Worm (Caenorhabditis elegans) whole organism, L1 larva: ENCODE data around the gene smg-3.

Experiments
- F16B12.6 ChIP-seq: fragments of 150-350 bp; optimal IDR thresholded peaks from 2 replicates; lab custom pipeline; 2014; ENCODE audit warnings: missing biosample characterization, missing genetic modification characterization
- Y116A8C.19 ChIP-seq: sonication (generic microtip); optimal IDR thresholded peaks from 2 replicates; lab custom pipeline; 2016; ENCODE audit warnings: missing compliant biosample characterization, missing genetic modification characterization, borderline replicate concordance
- ceh-8 ChIP-seq: fragments of 200-800 bp; sonication (Bioruptor generic); optimal IDR thresholded peaks from 2 replicates; lab custom pipeline; 2018; ENCODE audit warnings: mild to moderate bottlenecking, missing genetic modification characterization, moderate library complexity, missing compliant biosample characterization
- ces-1 ChIP-seq: fragments of 150-350 bp; optimal IDR thresholded peaks from 2 replicates; lab custom pipeline; 2014; ENCODE audit warnings: missing biosample characterization, missing genetic modification reagents, missing genetic modification characterization
- dsc-1 ChIP-seq: sonication (generic microtip); optimal IDR thresholded peaks from 2 replicates; lab custom pipeline; 2016; ENCODE audit warnings: mild to moderate bottlenecking, missing genetic modification characterization, missing compliant biosample characterization
- efl-1 ChIP-seq, 4 experiments: fragments of 150-350 bp; optimal IDR thresholded peaks in 3 of 4; peaks in 1 of 4; 1 replicate in 1 of 4; 2 replicates in 3 of 4; lab custom pipeline; 2014; ENCODE audit warnings: missing biosample characterization in 2 of 4, missing genetic modification characterization in 2 of 4, missing genetic modification reagents in 2 of 4
- egl-13 ChIP-seq: sonication (generic microtip); optimal IDR thresholded peaks from 2 replicates; lab custom pipeline; 2016; ENCODE audit warnings: missing genotype, missing genetic modification reagents, missing genetic modification characterization, missing compliant biosample characterization
- egl-27 ChIP-seq, 2 experiments: fragments of 150-350 bp in 1 of 2; sonication (generic microtip); optimal IDR thresholded peaks; 3 replicates each; lab custom pipeline; 2017 to 2018; ENCODE audit warnings: missing biosample characterization in 2 of 2, missing genetic modification characterization in 2 of 2, missing genetic modification reagents in 2 of 2
- elt-2 ChIP-seq: sonication (generic microtip); optimal IDR thresholded peaks from 2 replicates; lab custom pipeline; 2016; ENCODE audit warnings: missing genetic modification characterization, mild to moderate bottlenecking, inconsistent platforms, missing compliant biosample characterization, missing genetic modification reagents
- fkh-10 ChIP-seq: sonication (generic microtip); optimal IDR thresholded peaks from 2 replicates; lab custom pipeline; 2017; ENCODE audit warnings: missing biosample characterization, missing genetic modification reagents, missing genetic modification characterization
- fkh-8 ChIP-seq: sonication (generic microtip); optimal IDR thresholded peaks from 2 replicates; lab custom pipeline; 2016; ENCODE audit warnings: mild to moderate bottlenecking, missing genetic modification characterization, missing compliant biosample characterization
- hlh-4 ChIP-seq: sonication (generic microtip); optimal IDR thresholded peaks from 2 replicates; lab custom pipeline; 2016; ENCODE audit warnings: mild to moderate bottlenecking, missing genetic modification characterization, missing compliant biosample characterization
- lin-14 ChIP-seq: fragments of 200-800 bp; sonication (Bioruptor generic); optimal IDR thresholded peaks from 2 replicates; lab custom pipeline; 2018; ENCODE audit warnings: mild to moderate bottlenecking, missing genetic modification characterization, moderate library complexity, missing compliant biosample characterization
- lin-35 ChIP-seq, 2 experiments: fragments of 150-350 bp; optimal IDR thresholded peaks; 2 replicates each; lab custom pipeline; 2014; ENCODE audit warnings: missing biosample characterization in 2 of 2, missing genetic modification characterization in 2 of 2, missing genetic modification reagents in 2 of 2
- lin-39 ChIP-seq: fragments of 150-350 bp; optimal IDR thresholded peaks from 2 replicates; lab custom pipeline; 2014; ENCODE audit warnings: missing biosample characterization, missing genetic modification reagents, missing genetic modification characterization
- lir-3 ChIP-seq: sonication (generic microtip); optimal IDR thresholded peaks from 2 replicates; lab custom pipeline; 2016; ENCODE audit warnings: mild to moderate bottlenecking, missing genetic modification characterization, moderate library complexity, missing compliant biosample characterization; ENCODE audit not compliant: poor library complexity
- mdl-1 ChIP-seq, 2 experiments: fragments of 150-350 bp; optimal IDR thresholded peaks; 2 replicates each; lab custom pipeline; 2014 to 2017; ENCODE audit warnings: missing biosample characterization in 2 of 2, missing genetic modification characterization in 2 of 2, inconsistent platforms in 1 of 2
- nhr-11 ChIP-seq: fragments of 150-350 bp; optimal IDR thresholded peaks from 2 replicates; lab custom pipeline; 2014; ENCODE audit warnings: missing biosample characterization, missing genetic modification characterization
- nhr-12 ChIP-seq: sonication (generic microtip); optimal IDR thresholded peaks from 2 replicates; lab custom pipeline; 2017; ENCODE audit warnings: missing biosample characterization, missing genetic modification characterization
- nhr-47 ChIP-seq: sonication (generic microtip); optimal IDR thresholded peaks from 2 replicates; lab custom pipeline; 2016; ENCODE audit warnings: mild to moderate bottlenecking, missing genetic modification characterization, moderate library complexity, missing compliant biosample characterization
- nhr-71 ChIP-seq: sonication (generic microtip); optimal IDR thresholded peaks from 2 replicates; lab custom pipeline; 2016; ENCODE audit warnings: mild to moderate bottlenecking, missing genetic modification characterization, moderate library complexity, missing compliant biosample characterization
- nhr-84 ChIP-seq: sonication (generic microtip); optimal IDR thresholded peaks from 2 replicates; lab custom pipeline; 2017; ENCODE audit warnings: missing biosample characterization, missing genetic modification characterization
- nhr-85 ChIP-seq: sonication (generic microtip); peaks from one replicate; lab custom pipeline; 2016; ENCODE audit warnings: missing genetic modification characterization, inconsistent platforms, missing compliant biosample characterization
- pag-3 ChIP-seq: sonication (generic microtip); optimal IDR thresholded peaks from 2 replicates; lab custom pipeline; 2017; ENCODE audit warnings: missing genetic modification characterization, mild to moderate bottlenecking, missing compliant biosample characterization, antibody characterized with exemption, borderline replicate concordance; ENCODE audit not compliant: insufficient read depth
- pax-3 ChIP-seq: fragments of 200-800 bp; sonication (Bioruptor generic); optimal IDR thresholded peaks from 2 replicates; lab custom pipeline; 2018; ENCODE audit warnings: mild to moderate bottlenecking, missing genetic modification characterization, moderate library complexity, missing compliant biosample characterization
- pqm-1 ChIP-seq: sonication (generic microtip); optimal IDR thresholded peaks from 3 replicates; lab custom pipeline; 2017; ENCODE audit warnings: missing biosample characterization, missing genetic modification characterization
- rnt-1 ChIP-seq: sonication (generic microtip); optimal IDR thresholded peaks from 2 replicates; lab custom pipeline; 2016; ENCODE audit warnings: mild to moderate bottlenecking, missing genetic modification characterization, moderate library complexity, missing compliant biosample characterization
- skn-1 ChIP-seq: fragments of 150-350 bp; optimal IDR thresholded peaks from 2 replicates; lab custom pipeline; 2014; ENCODE audit warnings: missing biosample characterization, missing genetic modification characterization
- snu-23 ChIP-seq: sonication (generic microtip); optimal IDR thresholded peaks from 2 replicates; lab custom pipeline; 2016; ENCODE audit warnings: missing genetic modification characterization, missing compliant biosample characterization
- sox-4 ChIP-seq: sonication (generic microtip); optimal IDR thresholded peaks from 2 replicates; lab custom pipeline; 2016; ENCODE audit warnings: missing genetic modification characterization, missing compliant biosample characterization
- sup-37 ChIP-seq: fragments of 200-800 bp; sonication (Bioruptor generic); optimal IDR thresholded peaks from 2 replicates; lab custom pipeline; 2018; ENCODE audit warnings: mild to moderate bottlenecking, missing genetic modification characterization, missing compliant biosample characterization
- swsn-7 ChIP-seq: sonication (generic microtip); optimal IDR thresholded peaks from 2 replicates; lab custom pipeline; 2016; ENCODE audit warnings: missing genetic modification characterization, missing compliant biosample characterization
- tbx-2 ChIP-seq: sonication (generic microtip); optimal IDR thresholded peaks from 2 replicates; lab custom pipeline; 2016; ENCODE audit warnings: missing genetic modification characterization, missing compliant biosample characterization
- unc-130 ChIP-seq: fragments of 150-350 bp; optimal IDR thresholded peaks from 2 replicates; lab custom pipeline; 2017; ENCODE audit warnings: missing biosample characterization, missing genetic modification characterization, inconsistent platforms
- unc-98 ChIP-seq: fragments of 200-800 bp; sonication (Bioruptor generic); IDR thresholded peaks from 2 replicates; pipeline ENCODE4 v1.3.6; 2022; ENCODE audit warnings: missing genetic modification characterization, missing compliant biosample characterization
- vab-15 ChIP-seq: sonication (generic microtip); optimal IDR thresholded peaks from 2 replicates; lab custom pipeline; 2017; ENCODE audit warnings: missing genotype, mild to moderate bottlenecking, missing genetic modification characterization, missing compliant biosample characterization
- xbp-1 ChIP-seq: sonication (generic microtip); optimal IDR thresholded peaks from 2 replicates; lab custom pipeline; 2016; ENCODE audit warnings: missing genetic modification characterization, missing compliant biosample characterization
- zag-1 ChIP-seq: fragments of 150-350 bp; optimal IDR thresholded peaks from 2 replicates; lab custom pipeline; 2014; ENCODE audit warnings: missing biosample characterization, missing genetic modification characterization
- ztf-4 ChIP-seq: fragments of 150-350 bp; optimal IDR thresholded peaks from 2 replicates; lab custom pipeline; 2014; ENCODE audit warnings: missing biosample characterization, missing genetic modification characterization

Gene smg-3

ce11 chrIV:6366032-6366431, 6.9 kb downstream of the smg-3 start:
- TF ChIP-seq fkh-10 (GFP tag; lab: Kevin White, UChicago), result peak; percentile 67
- no peak for TF ChIP-seq sup-37
- no peak for TF ChIP-seq dsc-1 (tag; lab: Kevin White, UChicago)
- no peak for TF ChIP-seq xbp-1 (tag; lab: Kevin White, UChicago)
- no peak for TF ChIP-seq snu-23
- TF ChIP-seq Y116A8C.19 (tag; lab: Kevin White, UChicago), result no peak
- no peak for TF ChIP-seq lin-39
- no peak for TF ChIP-seq lin-35 (GFP tag; optimal IDR thresholded peaks at IDR 0.05; lab: Kevin White, UChicago)
- no peak for TF ChIP-seq hlh-4 (tag; lab: Kevin White, UChicago)
- TF ChIP-seq lin-14 (GFP tag; lab: Kevin White, UChicago), result peak; percentile 62
- TF ChIP-seq rnt-1 (tag; lab: Kevin White, UChicago), result no peak
- TF ChIP-seq efl-1 (optimal IDR thresholded peaks at IDR 0.05; lab: Kevin White, UChicago), result no peak
- peak in 1 of 2 experiments; percentile 39 for TF ChIP-seq efl-1 (GFP tag; optimal IDR thresholded peaks at IDR 0.05 in 1 of 2; lab: Kevin White, UChicago)
- peak; percentile 31 for TF ChIP-seq ces-1 (GFP tag; lab: Kevin White, UChicago)
- TF ChIP-seq pag-3 (tag; lab: Kevin White, UChicago), result no peak
- no peak for TF ChIP-seq lir-3 (tag; lab: Kevin White, UChicago)
- TF ChIP-seq ceh-8 (GFP tag; lab: Kevin White, UChicago), result no peak
- TF ChIP-seq egl-13 (tag; lab: Kevin White, UChicago), result no peak
- TF ChIP-seq pax-3 (tag; lab: Kevin White, UChicago), result no peak
- TF ChIP-seq ztf-4 (tag; lab: Kevin White, UChicago), result no peak
- TF ChIP-seq zag-1 (tag; lab: Kevin White, UChicago), result no peak
- peak; percentile 21 for TF ChIP-seq nhr-71

ce11 chrIV:6365045-6365444, 7.8 kb downstream of the smg-3 start, which contains the start of gene Y73B6BL.270:
Gene Y73B6BL.270 (plus strand): TSS chrIV:6365345.
- TF ChIP-seq vab-15 (tag; lab: Kevin White, UChicago), result no peak
- TF ChIP-seq pqm-1 (tag; lab: Kevin White, UChicago), result no peak
- no peak for TF ChIP-seq sox-4 (tag; lab: Kevin White, UChicago)
- no peak for TF ChIP-seq efl-1 (optimal IDR thresholded peaks at IDR 0.05; lab: Kevin White, UChicago)
- TF ChIP-seq efl-1 (GFP tag; optimal IDR thresholded peaks at IDR 0.05 in 1 of 2; lab: Kevin White, UChicago), result no peak
- TF ChIP-seq mdl-1 (tag; optimal IDR thresholded peaks at IDR 0.05; lab: Kevin White, UChicago), result no peak
- no peak for TF ChIP-seq sup-37
- TF ChIP-seq nhr-84, result no peak
- TF ChIP-seq skn-1 (tag; lab: Kevin White, UChicago), result no peak
- no peak for TF ChIP-seq nhr-11
- no peak for TF ChIP-seq tbx-2 (tag; lab: Kevin White, UChicago)
- TF ChIP-seq nhr-12 (tag; lab: Kevin White, UChicago), result no peak
- TF ChIP-seq egl-13 (tag; lab: Kevin White, UChicago), result no peak
- no peak for TF ChIP-seq nhr-47
- no peak for TF ChIP-seq unc-98 (GFP tag; lab: Robert Waterston, UW)
- no peak for TF ChIP-seq elt-2 (tag; lab: Kevin White, UChicago)
- no peak for TF ChIP-seq F16B12.6
- no peak for TF ChIP-seq unc-130 (tag; lab: Kevin White, UChicago)

ce11 chrIV:6363604-6364003, 9.3 kb downstream of the smg-3 start:
- TF ChIP-seq efl-1 (optimal IDR thresholded peaks at IDR 0.05; lab: Kevin White, UChicago) (no peak), efl-1 (GFP tag; optimal IDR thresholded peaks at IDR 0.05 in 1 of 2; lab: Kevin White, UChicago) (peak in 1 of 2 experiments; percentile 72), nhr-85 (tag; lab: Kevin White, UChicago) (no peak), swsn-7 (no peak), egl-27 (tag; optimal IDR thresholded peaks at IDR 0.05; lab: Kevin White, UChicago) (no peak), fkh-10 (GFP tag; lab: Kevin White, UChicago) (peak; percentile 22), fkh-8 (tag; lab: Kevin White, UChicago) (no peak), vab-15 (tag; lab: Kevin White, UChicago) (no peak), tbx-2 (tag; lab: Kevin White, UChicago) (no peak)
- TF ChIP-seq, all 84 proteins: peak for 2
